Worm (Caenorhabditis elegans): ENCODE measurements around the gene tiar-2.

DNA sequence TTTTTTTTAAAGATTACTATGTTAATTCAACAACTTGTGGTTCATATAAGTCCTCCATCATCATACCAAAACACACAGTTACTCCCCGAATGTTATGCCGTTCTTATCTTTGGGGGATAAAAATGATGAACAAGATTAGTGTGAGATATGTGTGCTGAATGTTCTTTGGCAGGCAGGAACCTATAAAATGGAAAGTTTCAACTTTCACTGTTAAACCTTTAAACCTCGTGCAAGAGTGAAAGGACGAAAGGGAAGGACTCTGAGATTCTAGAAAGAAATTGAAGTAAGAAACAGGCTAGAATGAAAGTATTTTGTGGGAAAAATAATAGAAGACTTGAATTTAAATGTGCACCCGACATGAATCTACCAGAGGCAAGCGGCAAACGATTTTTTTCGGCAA is 51.5 kb downstream of the tiar-2 start:
- TF ChIP-seq dao-5 (tag; optimal IDR thresholded peaks at IDR 0.05) (no peak), W03F9.2 (tag; optimal IDR thresholded peaks at IDR 0.05) (no peak), him-1 (tag; optimal IDR thresholded peaks at IDR 0.05) (no peak)

Data from whole organism, L4/young adult.